Fruit fly (Drosophila melanogaster) whole organism, embryonic: ENCODE measurements around the gene Dup99B.

Source experiments
- BEAF-32 ChIP-seq: fragments of 200-800 bp; sonication (Bioruptor generic); optimal IDR thresholded peaks from 3 replicates; lab custom pipeline; 2017; ENCODE audit warnings: missing biosample characterization, missing genetic modification characterization, mild to moderate bottlenecking, moderate library complexity, missing genetic modification reagents
- BtbVII ChIP-seq: fragments of 200-800 bp; sonication (Bioruptor generic); optimal IDR thresholded peaks from 3 replicates; lab custom pipeline; 2017; ENCODE audit warnings: missing biosample characterization, mild to moderate bottlenecking, missing genetic modification characterization
- CG10321 ChIP-seq: fragments of 200-800 bp; sonication (Bioruptor generic); IDR thresholded peaks from 2 replicates; pipeline ENCODE4 v1.3.6; 2022; ENCODE audit warnings: missing biosample characterization, missing genetic modification characterization
- CG10654 ChIP-seq: fragments of 200-800 bp; sonication (Bioruptor generic); optimal IDR thresholded peaks from 2 replicates; lab custom pipeline; 2016; ENCODE audit warnings: missing biosample characterization, missing genetic modification characterization
- CG11093 ChIP-seq: fragments of 200-800 bp; sonication (Bioruptor generic); IDR thresholded peaks from 3 replicates; pipeline ENCODE4 v1.3.6; 2022; ENCODE audit warnings: missing biosample characterization, missing genetic modification characterization
- CG12071 ChIP-seq: fragments of 200-800 bp; sonication (Bioruptor generic); optimal IDR thresholded peaks from 3 replicates; lab custom pipeline; 2018; ENCODE audit warnings: missing biosample characterization, mild to moderate bottlenecking, missing genetic modification characterization
- CG1233 ChIP-seq: fragments of 200-800 bp; sonication (Bioruptor generic); optimal IDR thresholded peaks from 4 replicates; lab custom pipeline; 2018; ENCODE audit warnings: missing biosample characterization, mild to moderate bottlenecking, missing genetic modification characterization
- CG15601 ChIP-seq: fragments of 200-800 bp; sonication (Bioruptor generic); optimal IDR thresholded peaks from 3 replicates; lab custom pipeline; 2019; ENCODE audit warnings: missing biosample characterization, mild to moderate bottlenecking, missing genetic modification characterization, moderate library complexity
- CG17568 ChIP-seq: fragments of 200-800 bp; sonication (Bioruptor generic); optimal IDR thresholded peaks from 2 replicates; lab custom pipeline; 2018; ENCODE audit warnings: missing biosample characterization, mild to moderate bottlenecking, missing genetic modification characterization, moderate library complexity
- CG18476 ChIP-seq: fragments of 200-800 bp; sonication (Bioruptor generic); optimal IDR thresholded peaks from 2 replicates; lab custom pipeline; 2016; ENCODE audit warnings: missing biosample characterization, mild to moderate bottlenecking, missing genetic modification characterization
- CG2120 ChIP-seq: fragments of 200-800 bp; sonication (Bioruptor generic); optimal IDR thresholded peaks from 3 replicates; lab custom pipeline; 2016; ENCODE audit warnings: missing biosample characterization, missing genetic modification characterization
- CG2875 ChIP-seq: fragments of 200-800 bp; sonication (Bioruptor generic); optimal IDR thresholded peaks from 2 replicates; lab custom pipeline; 2017; ENCODE audit warnings: missing biosample characterization, mild to moderate bottlenecking, missing genetic modification characterization, missing genetic modification reagents
- CG30020 ChIP-seq: fragments of 200-800 bp; optimal IDR thresholded peaks from 2 replicates; lab custom pipeline; 2019; ENCODE audit warnings: missing biosample characterization, mild to moderate bottlenecking, missing genetic modification characterization, moderate library complexity
- CG31365 ChIP-seq: fragments of 200-800 bp; sonication (Bioruptor generic); optimal IDR thresholded peaks from 2 replicates; lab custom pipeline; 2018; ENCODE audit warnings: missing biosample characterization, mild to moderate bottlenecking, missing genetic modification characterization
- CG3163 ChIP-seq: fragments of 200-800 bp; sonication (Bioruptor generic); optimal IDR thresholded peaks from 3 replicates; lab custom pipeline; 2016; ENCODE audit warnings: missing biosample characterization, missing genetic modification characterization
- CG34224 ChIP-seq: fragments of 200-800 bp; sonication (Bioruptor generic); IDR thresholded peaks from 3 replicates; pipeline ENCODE4 v1.3.6; 2022; ENCODE audit warnings: missing biosample characterization, missing genetic modification characterization; ENCODE audit not compliant: partially characterized antibody
- CG42726 ChIP-seq: fragments of 200-800 bp; sonication (Bioruptor generic); IDR thresholded peaks from 2 replicates; pipeline ENCODE4 v1.3.6; 2022; ENCODE audit warnings: missing biosample characterization, missing genetic modification characterization; ENCODE audit not compliant: partially characterized antibody
- CG6683 ChIP-seq: fragments of 200-800 bp; sonication (Bioruptor generic); optimal IDR thresholded peaks from 2 replicates; lab custom pipeline; 2017; ENCODE audit warnings: missing biosample characterization, mild to moderate bottlenecking, missing genetic modification characterization, missing genetic modification reagents
- CG6854 ChIP-seq: fragments of 200-800 bp; sonication (Bioruptor generic); optimal IDR thresholded peaks from 3 replicates; lab custom pipeline; 2017; ENCODE audit warnings: missing biosample characterization, mild to moderate bottlenecking, missing genetic modification characterization
- CG7372 ChIP-seq: fragments of 200-800 bp; sonication (Bioruptor generic); IDR thresholded peaks from 2 replicates; pipeline ENCODE4 v1.3.6; 2022; ENCODE audit warnings: missing biosample characterization, missing genetic modification characterization
- CG7839 ChIP-seq: fragments of 200-800 bp; sonication (Bioruptor generic); optimal IDR thresholded peaks from 3 replicates; lab custom pipeline; 2018; ENCODE audit warnings: missing biosample characterization, mild to moderate bottlenecking, missing genetic modification characterization, moderate library complexity
- CG9797 ChIP-seq: fragments of 200-800 bp; sonication (Bioruptor generic); optimal IDR thresholded peaks from 3 replicates; lab custom pipeline; 2018; ENCODE audit warnings: missing biosample characterization, mild to moderate bottlenecking, missing genetic modification characterization
- CG9876 ChIP-seq: fragments of 200-800 bp; sonication (Bioruptor generic); optimal IDR thresholded peaks from 2 replicates; lab custom pipeline; 2016; ENCODE audit warnings: missing biosample characterization, missing genetic modification characterization
- Dll ChIP-seq: fragments of 200-800 bp; sonication (Bioruptor generic); IDR thresholded peaks from 4 replicates; pipeline ENCODE4 v1.3.6; 2022; ENCODE audit warnings: missing biosample characterization, missing genetic modification characterization; ENCODE audit not compliant: partially characterized antibody
- Drgx ChIP-seq: fragments of 200-800 bp; sonication (Bioruptor generic); IDR thresholded peaks from 2 replicates; pipeline ENCODE4 v1.3.6; 2022; ENCODE audit warnings: missing biosample characterization, missing genetic modification characterization
- GATAe ChIP-seq: fragments of 200-800 bp; sonication (Bioruptor generic); conservative IDR thresholded peaks from 2 replicates; pipeline ENCODE4 v1.3.6; 2022; ENCODE audit warnings: missing biosample characterization, missing genetic modification characterization
- Gsc ChIP-seq: fragments of 200-800 bp; sonication (Bioruptor generic); IDR thresholded peaks from 2 replicates; pipeline ENCODE4 v1.3.6; 2022; ENCODE audit warnings: missing biosample characterization, missing genetic modification characterization
- Hr3 ChIP-seq: fragments of 200-800 bp; sonication (Bioruptor generic); optimal IDR thresholded peaks from 3 replicates; lab custom pipeline; 2016; ENCODE audit warnings: missing biosample characterization, missing genetic modification characterization
- Max ChIP-seq: fragments of 200-800 bp; sonication (Bioruptor generic); optimal IDR thresholded peaks from 2 replicates; lab custom pipeline; 2016; ENCODE audit warnings: missing biosample characterization, mild to moderate bottlenecking, missing genetic modification characterization
- bcd ChIP-seq: fragments of 200-800 bp; sonication (Bioruptor generic); optimal IDR thresholded peaks from 2 replicates; lab custom pipeline; 2017; ENCODE audit warnings: missing biosample characterization, mild to moderate bottlenecking, missing genetic modification characterization
- cad ChIP-seq: fragments of >200 bp; optimal IDR thresholded peaks from 2 replicates; lab custom pipeline; 2017; ENCODE audit warnings: missing biosample characterization, missing genetic modification characterization
- chm ChIP-seq: fragments of 200-800 bp; sonication (Bioruptor generic); IDR thresholded peaks from 2 replicates; pipeline ENCODE4 v1.3.6; 2022; ENCODE audit warnings: missing biosample characterization, missing genetic modification characterization
- chn ChIP-seq: fragments of 200-800 bp; sonication (Bioruptor generic); optimal IDR thresholded peaks from 2 replicates; lab custom pipeline; 2016; ENCODE audit warnings: missing biosample characterization, missing genetic modification characterization
- ci ChIP-seq: fragments of 200-800 bp; sonication (Bioruptor generic); IDR thresholded peaks from 3 replicates; pipeline ENCODE4 v1.3.6; 2022; ENCODE audit warnings: missing biosample characterization, missing genetic modification characterization
- croc ChIP-seq: fragments of 200-800 bp; sonication (Bioruptor generic); conservative IDR thresholded peaks from 3 replicates; pipeline ENCODE4 v1.3.6; 2022; ENCODE audit warnings: missing biosample characterization, missing genetic modification characterization
- da ChIP-seq: fragments of 200-800 bp; sonication (Bioruptor generic); optimal IDR thresholded peaks from 2 replicates; lab custom pipeline; 2016; ENCODE audit warnings: missing biosample characterization, missing genetic modification characterization
- dan ChIP-seq: fragments of 200-800 bp; sonication (Bioruptor generic); IDR thresholded peaks from 2 replicates; pipeline ENCODE4 v1.3.6; 2022; ENCODE audit warnings: missing biosample characterization, missing genetic modification characterization
- dati ChIP-seq: fragments of 200-800 bp; sonication (Bioruptor generic); IDR thresholded peaks from 2 replicates; pipeline ENCODE4 v1.3.6; 2022; ENCODE audit warnings: missing biosample characterization, missing genetic modification characterization
- en ChIP-seq: fragments of 200-800 bp; sonication (Bioruptor generic); optimal IDR thresholded peaks from 2 replicates; lab custom pipeline; 2016; ENCODE audit warnings: missing biosample characterization, missing genetic modification characterization
- gsb ChIP-seq: fragments of 200-800 bp; sonication (Bioruptor generic); IDR thresholded peaks from 2 replicates; pipeline ENCODE4 v1.3.6; 2022; ENCODE audit warnings: missing biosample characterization, missing genetic modification characterization
- h ChIP-seq: fragments of >200 bp; optimal IDR thresholded peaks from 2 replicates; lab custom pipeline; 2017
- klu ChIP-seq: fragments of 200-800 bp; sonication (Bioruptor generic); IDR thresholded peaks from 2 replicates; pipeline ENCODE4 v1.3.6; 2022; ENCODE audit warnings: missing biosample characterization, missing genetic modification characterization
- lbe ChIP-seq: fragments of 200-800 bp; sonication (Bioruptor generic); optimal IDR thresholded peaks from 2 replicates; lab custom pipeline; 2016; ENCODE audit warnings: missing biosample characterization, mild to moderate bottlenecking, missing genetic modification characterization
- nerfin-1 ChIP-seq: fragments of 200-800 bp; sonication (Bioruptor generic); optimal IDR thresholded peaks from 3 replicates; lab custom pipeline; 2019; ENCODE audit warnings: missing biosample characterization, mild to moderate bottlenecking, missing genetic modification characterization, moderate library complexity
- pb ChIP-seq: fragments of 200-800 bp; sonication (Bioruptor generic); optimal IDR thresholded peaks from 3 replicates; lab custom pipeline; 2016; ENCODE audit warnings: missing biosample characterization, missing genetic modification characterization
- rib ChIP-seq: fragments of 200-800 bp; sonication (Bioruptor generic); IDR thresholded peaks from 2 replicates; pipeline ENCODE4 v1.3.6; 2022; ENCODE audit warnings: missing biosample characterization, missing genetic modification characterization
- seq ChIP-seq: fragments of 200-800 bp; sonication (Bioruptor generic); IDR thresholded peaks from 2 replicates; pipeline ENCODE4 v1.3.6; 2022; ENCODE audit warnings: missing biosample characterization, missing genetic modification characterization
- stwl ChIP-seq: fragments of 200-800 bp; sonication (Bioruptor generic); optimal IDR thresholded peaks from 3 replicates; lab custom pipeline; 2018; ENCODE audit warnings: missing biosample characterization, mild to moderate bottlenecking, missing genetic modification characterization, moderate library complexity
- sug ChIP-seq: fragments of 200-800 bp; optimal IDR thresholded peaks from 2 replicates; lab custom pipeline; 2019; ENCODE audit warnings: missing biosample characterization, mild to moderate bottlenecking, missing genetic modification characterization, moderate library complexity
- tll ChIP-seq, 2 experiments: fragments of 200-800 bp in 1 of 2; fragments of >200 bp in 1 of 2; sonication (Bioruptor generic) in 1 of 2; optimal IDR thresholded peaks; 2 replicates each; lab custom pipeline; 2017 to 2019; ENCODE audit warnings: missing biosample characterization in 2 of 2, missing genetic modification characterization in 2 of 2, mild to moderate bottlenecking in 1 of 2, moderate library complexity in 1 of 2
- tx ChIP-seq: fragments of 200-800 bp; sonication (Bioruptor generic); optimal IDR thresholded peaks from 2 replicates; lab custom pipeline; 2016; ENCODE audit warnings: missing biosample characterization, missing genetic modification characterization

Gene Dup99B

dm6 chr3R:29736678-29737093 lies 21.5 kb upstream of the Dup99B start, which contains the start of the genes CG7601 and CIA30 (continued):
- TF ChIP-seq CG12071 (GFP tag; lab: Kevin White, UChicago) (peak; percentile 98), Max (GFP tag; lab: Kevin White, UChicago) (peak; percentile 99), CG9876 (GFP tag; lab: Kevin White, UChicago) (peak; percentile 99), Dll (GFP tag; lab: Robert Waterston, UW) (peak; percentile 52; the same call in 2 of the 4 replicates), BEAF-32 (peak; percentile 29), en (GFP tag; lab: Kevin White, UChicago) (peak; percentile 98), CG6854 (GFP tag; lab: Kevin White, UChicago) (peak; percentile 94), da (GFP tag; lab: Kevin White, UChicago) (peak; percentile 94), Hr3 (GFP tag; lab: Kevin White, UChicago) (peak; percentile 97), ci (GFP tag; lab: Robert Waterston, UW) (peak; percentile 100), tll (GFP tag; optimal IDR thresholded peaks at IDR 0.05; lab: Kevin White, UChicago) (peak; percentile 7 to 41), lbe (GFP tag; lab: Kevin White, UChicago) (peak; percentile 97), CG3163 (GFP tag; lab: Kevin White, UChicago) (peak; percentile 91), Gsc (peak; percentile 100), sug (tag; lab: Kevin White, UChicago) (peak; percentile 98), CG30020 (peak; percentile 85), CG1233 (GFP tag; lab: Kevin White, UChicago) (peak; percentile 99), dan (GFP tag; lab: Robert Waterston, UW) (peak; percentile 100), h (lab: Kevin White, UChicago) (no peak), CG10654 (GFP tag; lab: Kevin White, UChicago) (peak; percentile 99), CG7372 (GFP tag; lab: Robert Waterston, UW) (peak; percentile 100), CG42726 (GFP tag; lab: Robert Waterston, UW) (0 out of 2 replicates have a peak, but pooled peaks have one; percentile 2), seq (GFP tag; lab: Robert Waterston, UW) (peak; percentile 100), rib (GFP tag; lab: Robert Waterston, UW) (peak; percentile 99), BtbVII (GFP tag; lab: Kevin White, UChicago) (peak; percentile 96), CG15601 (tag; lab: Kevin White, UChicago) (no peak), CG10321 (GFP tag; lab: Robert Waterston, UW) (peak; percentile 90), CG2120 (GFP tag; lab: Kevin White, UChicago) (peak; percentile 99), chn (peak; percentile 97), chm (GFP tag; lab: Robert Waterston, UW) (peak; percentile 100), pb (peak; percentile 99), gsb (GFP tag; lab: Robert Waterston, UW) (peak; percentile 100), CG11093 (peak; percentile 100), croc (peak; percentile 100), Drgx (GFP tag; lab: Robert Waterston, UW) (peak; percentile 100), CG2875 (GFP tag; lab: Kevin White, UChicago) (peak; percentile 92), klu (GFP tag; lab: Robert Waterston, UW) (peak; percentile 100), CG17568 (GFP tag; lab: Kevin White, UChicago) (no peak), CG18476 (GFP tag; lab: Kevin White, UChicago) (peak; percentile 97), CG7839 (tag; lab: Kevin White, UChicago) (peak; percentile 99), dati (GFP tag; lab: Robert Waterston, UW) (peak; percentile 100), cad (GFP tag; lab: Kevin White, UChicago) (no peak), nerfin-1 (tag; lab: Kevin White, UChicago) (peak; percentile 95), stwl (tag; lab: Kevin White, UChicago) (peak; percentile 65), bcd (GFP tag; lab: Kevin White, UChicago) (peak; percentile 99), CG31365 (tag; lab: Kevin White, UChicago) (peak; percentile 94), CG6683 (GFP tag; lab: Kevin White, UChicago) (peak; percentile 93), tx (GFP tag; lab: Kevin White, UChicago) (peak; percentile 98), GATAe (GFP tag; lab: Robert Waterston, UW) (peak; percentile 100), CG34224 (GFP tag; lab: Robert Waterston, UW) (0 out of 3 replicates have a peak, but pooled peaks have one; percentile 47), CG9797 (GFP tag; lab: Kevin White, UChicago) (peak; percentile 46)
